Worm (Caenorhabditis elegans): Measurements from ENCODE around the gene gldi-4.
A peak's percentile ranks its signal among the peaks of the same experiment; 100 is the strongest.

gldi-4 gene

DNA sequence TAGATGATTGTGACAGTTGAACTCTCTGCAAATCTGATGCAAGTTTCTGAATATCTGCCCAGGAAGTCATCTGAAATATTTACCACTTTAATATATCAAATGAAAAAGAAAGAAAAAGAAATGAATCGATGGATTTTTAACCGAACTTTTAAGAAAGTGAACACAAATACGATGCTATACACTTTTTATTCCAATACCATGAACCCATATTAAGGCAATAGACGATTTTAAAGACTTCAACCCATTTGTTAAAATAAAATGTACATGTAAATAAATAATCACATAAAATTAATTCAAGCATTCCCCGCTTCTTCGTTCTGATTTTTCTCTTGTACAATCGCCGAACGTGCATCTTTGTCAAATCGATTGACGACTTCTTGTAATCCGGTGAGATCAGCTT, 19.4 kb downstream of the gldi-4 start, which contains the start of gene ufl-1:
Gene ufl-1 (minus strand): TSS at position 70 of the 400 bp plus-strand sequence.
- TF ChIP-seq efl-1 (optimal IDR thresholded peaks at IDR 0.05) (no peak), efl-1 (GFP tag; optimal IDR thresholded peaks at IDR 0.05 in 1 of 2) (peak in 1 of 2 experiments; percentile 50), sox-4 (tag; optimal IDR thresholded peaks at IDR 0.05) (no peak)

DNA sequence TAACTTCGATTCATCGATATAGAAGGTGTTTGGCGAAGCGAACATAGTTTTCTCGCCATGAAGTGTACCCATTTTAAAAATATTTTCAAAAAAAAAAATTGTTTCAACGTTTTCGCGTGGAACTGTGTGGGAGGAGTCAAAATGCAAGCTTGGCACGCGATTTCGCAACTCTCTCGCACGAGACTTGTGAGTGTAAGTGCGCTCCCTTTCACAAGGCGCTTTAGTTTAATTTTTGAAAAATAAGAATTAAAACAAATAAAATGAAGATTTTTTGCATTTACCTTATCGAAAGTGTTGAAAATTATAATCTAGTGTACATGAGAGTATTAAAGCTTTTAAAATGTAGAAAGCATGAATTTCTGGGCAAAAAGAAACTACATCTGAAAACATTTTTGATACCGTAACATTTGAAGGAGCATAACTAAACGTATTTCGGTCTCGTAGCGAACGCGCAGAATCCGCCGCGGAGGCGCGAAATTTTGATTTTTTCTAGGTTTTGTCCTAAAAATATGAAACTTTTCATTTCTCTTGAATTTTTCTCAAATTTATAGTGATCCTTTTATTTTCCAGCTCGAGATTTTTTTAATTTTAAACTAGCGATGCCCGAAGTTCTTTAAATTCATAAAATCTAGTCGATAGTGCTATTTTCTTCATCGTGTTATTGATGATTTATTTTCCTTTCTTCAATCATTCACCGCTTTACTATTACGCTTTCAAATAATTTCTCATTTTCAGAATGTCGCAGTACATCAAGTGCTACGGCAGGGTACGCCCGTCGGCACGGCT, 22.2 kb downstream of the gldi-4 start, which contains the start of the genes cogc-2 and klp-18:
Gene cogc-2 (minus strand): TSS at position 105 of the 786 bp plus-strand sequence.
Gene klp-18 (plus strand): TSS at position 736 of the 786 bp plus-strand sequence.
- TF ChIP-seq nhr-11 (tag; optimal IDR thresholded peaks at IDR 0.05) (peak; percentile 7), fkh-8 (tag; optimal IDR thresholded peaks at IDR 0.05) (peak; percentile 67), nhr-77 (tag; optimal IDR thresholded peaks at IDR 0.05) (peak; percentile 68), ztf-11 (tag; optimal IDR thresholded peaks at IDR 0.05) (peak in 1 of 2 experiments; percentile 63), snu-23 (GFP tag; optimal IDR thresholded peaks at IDR 0.05) (peak; percentile 91), mab-9 (GFP tag; IDR thresholded peaks at IDR 0.05) (peak; percentile 59), alr-1 (tag; optimal IDR thresholded peaks at IDR 0.05; ENCODE audit: borderline replicate concordance) (no peak), nhr-47 (tag; optimal IDR thresholded peaks at IDR 0.05) (peak; percentile 88), aly-2 (tag; optimal IDR thresholded peaks at IDR 0.05) (no peak), elt-3 (tag; optimal IDR thresholded peaks at IDR 0.05) (peak in 2 of 6 experiments; percentile 71 to 86), Y116A8C.19 (tag; optimal IDR thresholded peaks at IDR 0.05; ENCODE audit: borderline replicate concordance) (no peak), ceh-82 (tag; optimal IDR thresholded peaks at IDR 0.05) (peak; percentile 63 to 86 (median 75)), F16B12.6 (tag; optimal IDR thresholded peaks at IDR 0.05) (peak; percentile 50), elt-2 (tag; optimal IDR thresholded peaks at IDR 0.05) (peak; percentile 50), nhr-28 (tag; optimal IDR thresholded peaks at IDR 0.05) (no peak), nhr-85 (tag) (peak; percentile 85), hlh-17 (GFP tag; optimal IDR thresholded peaks at IDR 0.05; ENCODE audit: borderline replicate concordance) (no peak), fkh-4 (tag; optimal IDR thresholded peaks at IDR 0.05; ENCODE audit: borderline replicate concordance) (peak; percentile 9), ces-1 (GFP tag; optimal IDR thresholded peaks at IDR 0.05) (no peak), isw-1 (GFP tag; IDR thresholded peaks at IDR 0.05) (peak; percentile 73), nhr-84 (tag; optimal IDR thresholded peaks at IDR 0.05) (no peak), lsy-2 (tag; optimal IDR thresholded peaks at IDR 0.05) (peak; percentile 87 to 91), xbp-1 (tag; optimal IDR thresholded peaks at IDR 0.05) (peak; percentile 83), sptf-1 (tag; optimal IDR thresholded peaks at IDR 0.05) (no peak), efl-3 (GFP tag; optimal IDR thresholded peaks at IDR 0.05) (no peak), lin-39 (tag; optimal IDR thresholded peaks at IDR 0.05) (peak; percentile 75), swsn-7 (tag; optimal IDR thresholded peaks at IDR 0.05) (peak; percentile 83), zag-1 (tag; optimal IDR thresholded peaks at IDR 0.05) (no peak), pax-3 (tag; optimal IDR thresholded peaks at IDR 0.05) (peak; percentile 32), unc-62 (GFP tag; optimal IDR thresholded peaks at IDR 0.05) (no peak), nhr-76 (tag; optimal IDR thresholded peaks at IDR 0.05) (peak; percentile 69), dsc-1 (tag; optimal IDR thresholded peaks at IDR 0.05) (peak; percentile 85), skn-1 (tag; optimal IDR thresholded peaks at IDR 0.05) (peak; percentile 95), sup-37 (GFP tag; optimal IDR thresholded peaks at IDR 0.05) (no peak), hlh-4 (tag; optimal IDR thresholded peaks at IDR 0.05) (no peak), grh-1 (GFP tag; IDR thresholded peaks at IDR 0.05) (peak; percentile 78), blmp-1 (tag; optimal IDR thresholded peaks at IDR 0.05) (peak; percentile 80), egl-13 (tag; optimal IDR thresholded peaks at IDR 0.05) (peak; percentile 74), lin-15B (tag; optimal IDR thresholded peaks at IDR 0.05) (peak; percentile 75), ceh-90 (tag; optimal IDR thresholded peaks at IDR 0.05) (peak; percentile 12), rnt-1 (tag; optimal IDR thresholded peaks at IDR 0.05) (peak; percentile 93), nhr-20 (tag; optimal IDR thresholded peaks at IDR 0.05) (peak; percentile 85), egl-27 (tag; optimal IDR thresholded peaks at IDR 0.05) (no peak), nhr-71 (tag; optimal IDR thresholded peaks at IDR 0.05) (peak; percentile 90), lin-14 (GFP tag; optimal IDR thresholded peaks at IDR 0.05) (peak; percentile 83), unc-98 (GFP tag; IDR thresholded peaks at IDR 0.05) (no peak)
